Worm (Caenorhabditis elegans): ENCODE measurements around the gene mac-1.
A peak's percentile ranks its signal among the peaks of the same experiment; 100 is the strongest.

mac-1 gene

ce11 chrII:13279216-13280123 lies 41.2 kb downstream of the mac-1 start (continued):
- no peak for TF ChIP-seq ces-1 (GFP tag; optimal IDR thresholded peaks at IDR 0.05)
- TF ChIP-seq php-3 (GFP tag; IDR thresholded peaks at IDR 0.05), result 0 out of 2 replicates have a peak, but pooled peaks have one; percentile 52
- no peak for TF ChIP-seq nhr-28 (tag; optimal IDR thresholded peaks at IDR 0.05)
- no peak for TF ChIP-seq F37D6.2 (tag; optimal IDR thresholded peaks at IDR 0.05)
- no peak for TF ChIP-seq nhr-42 (GFP tag; IDR thresholded peaks at IDR 0.05)
- no peak for TF ChIP-seq nhr-76 (tag; optimal IDR thresholded peaks at IDR 0.05)
- TF ChIP-seq tra-1 (GFP tag; IDR thresholded peaks at IDR 0.05), result no peak
- no peak for TF ChIP-seq nhr-6 (tag; optimal IDR thresholded peaks at IDR 0.05)
- TF ChIP-seq mes-2 (tag; optimal IDR thresholded peaks at IDR 0.05; ENCODE audit: poor library complexity, severe bottlenecking), result peak; percentile 10
- no peak for TF ChIP-seq attf-4 (tag; optimal IDR thresholded peaks at IDR 0.05)
- TF ChIP-seq aha-1 (tag), result no peak
- TF ChIP-seq lin-38 (GFP tag; IDR thresholded peaks at IDR 0.05), result 0 out of 2 replicates have a peak, but pooled peaks have one; percentile 18
- TF ChIP-seq pha-4 (GFP tag; IDR thresholded peaks at IDR 0.05), result peak; percentile 38; the same call in 1 of the 2 replicates
- no peak for TF ChIP-seq pha-4 (tag; optimal IDR thresholded peaks at IDR 0.05)
- TF ChIP-seq duxl-1 (tag; optimal IDR thresholded peaks at IDR 0.05; ENCODE audit: poor library complexity), result peak; percentile 30
- no peak for TF ChIP-seq lin-15B (tag; optimal IDR thresholded peaks at IDR 0.05)
- no peak for TF ChIP-seq arid-1 (GFP tag; conservative IDR thresholded peaks at IDR 0.05)
- no peak for TF ChIP-seq ama-1 (optimal IDR thresholded peaks at IDR 0.05)
- TF ChIP-seq ztf-7 (tag; optimal IDR thresholded peaks at IDR 0.05), result no peak
- TF ChIP-seq egl-43 (GFP tag; IDR thresholded peaks at IDR 0.05), result peak; percentile 59; the same call in 1 of the 2 replicates
- TF ChIP-seq lir-3 (tag; optimal IDR thresholded peaks at IDR 0.05), result no peak
- peak in 1 of 2 experiments; percentile 23 for TF ChIP-seq hif-1 (tag; optimal IDR thresholded peaks at IDR 0.05)
- TF ChIP-seq zip-2 (tag; optimal IDR thresholded peaks at IDR 0.05), result no peak
- TF ChIP-seq Y48G9A.11 (GFP tag; IDR thresholded peaks at IDR 0.05), result no peak
- TF ChIP-seq Y75B8A.6 (GFP tag; IDR thresholded peaks at IDR 0.05), result no peak
- no peak for TF ChIP-seq nhr-111 (GFP tag; optimal IDR thresholded peaks at IDR 0.05)
- TF ChIP-seq mep-1 (tag; optimal IDR thresholded peaks at IDR 0.05), result peak; percentile 8
- no peak for TF ChIP-seq ceh-62 (tag; optimal IDR thresholded peaks at IDR 0.05)

ce11 chrII:13278716-13279115 lies 42.0 kb downstream of the mac-1 start:
- TF ChIP-seq nhr-77 (tag; optimal IDR thresholded peaks at IDR 0.05), result no peak
- 0 out of 2 replicates have a peak, but pooled peaks have one; percentile 21 for TF ChIP-seq ZK337.2 (GFP tag; IDR thresholded peaks at IDR 0.05)
- no peak for TF ChIP-seq vab-7 (GFP tag; IDR thresholded peaks at IDR 0.05)
- peak; percentile 93 for TF ChIP-seq aha-1 (tag)

DNA sequence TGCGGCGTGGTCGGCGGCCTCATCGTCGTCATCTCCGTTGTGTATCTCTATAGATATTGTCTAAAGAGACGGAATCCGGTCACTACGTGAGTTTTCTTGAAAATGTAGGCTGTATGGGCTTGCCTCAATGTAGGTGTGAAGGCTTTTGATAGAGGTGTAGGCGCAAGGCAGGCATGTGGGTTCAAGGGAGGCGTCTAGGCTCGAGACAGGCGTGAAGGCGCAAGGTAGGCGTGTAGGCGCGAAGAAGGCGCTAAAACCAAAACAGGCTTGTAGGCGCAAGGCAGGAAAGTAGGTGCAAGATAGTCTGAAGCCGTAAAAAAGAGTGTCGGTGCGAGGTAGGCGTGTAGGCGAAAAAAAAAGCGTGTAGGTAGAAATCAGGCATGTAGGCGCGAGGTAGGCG lies 42.5 kb downstream of the mac-1 start:
- no peak for TF ChIP-seq lin-13 (GFP tag; optimal IDR thresholded peaks at IDR 0.05)
- TF ChIP-seq unc-62 (GFP tag; optimal IDR thresholded peaks at IDR 0.05 in 1 of 2), result peak in 1 of 2 experiments; percentile 91
- TF ChIP-seq unc-62 (tag; optimal IDR thresholded peaks at IDR 0.05), result no peak

DNA sequence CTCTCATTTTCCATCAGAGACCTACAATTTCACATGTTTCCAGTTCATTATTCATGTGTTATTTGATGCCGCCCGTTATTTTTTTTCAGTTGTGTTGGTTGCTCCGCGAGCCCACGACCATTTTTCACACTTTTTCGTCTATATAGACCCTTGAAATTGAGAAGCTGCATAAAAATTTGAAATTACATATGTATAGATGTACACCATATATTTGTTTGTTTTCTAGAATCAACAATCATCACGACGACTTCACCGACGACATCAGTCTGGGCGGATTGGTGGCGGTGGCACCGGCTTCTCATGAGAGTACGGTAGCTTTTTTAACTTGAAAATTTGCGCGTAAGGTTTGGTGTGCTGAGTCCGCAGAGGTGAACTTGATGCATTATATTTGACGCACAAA lies 49.9 kb downstream of the mac-1 start, which contains the start of gene Y48C3A.5:
Gene Y48C3A.5, plus strand, starts transcription at position 301 of the 400 bp plus-strand sequence.
- TF ChIP-seq unc-62 (GFP tag; optimal IDR thresholded peaks at IDR 0.05 in 1 of 2) (peak in 1 of 2 experiments; percentile 38), unc-62 (tag; optimal IDR thresholded peaks at IDR 0.05) (no peak), dmd-9 (GFP tag; IDR thresholded peaks at IDR 0.05) (no peak), rbr-2 (tag; optimal IDR thresholded peaks at IDR 0.05) (no peak), snpc-1.2 (GFP tag; IDR thresholded peaks at IDR 0.05) (no peak)
